Fruit fly (Drosophila melanogaster): ENCODE data around the gene jigr1.

Gene jigr1

DNA sequence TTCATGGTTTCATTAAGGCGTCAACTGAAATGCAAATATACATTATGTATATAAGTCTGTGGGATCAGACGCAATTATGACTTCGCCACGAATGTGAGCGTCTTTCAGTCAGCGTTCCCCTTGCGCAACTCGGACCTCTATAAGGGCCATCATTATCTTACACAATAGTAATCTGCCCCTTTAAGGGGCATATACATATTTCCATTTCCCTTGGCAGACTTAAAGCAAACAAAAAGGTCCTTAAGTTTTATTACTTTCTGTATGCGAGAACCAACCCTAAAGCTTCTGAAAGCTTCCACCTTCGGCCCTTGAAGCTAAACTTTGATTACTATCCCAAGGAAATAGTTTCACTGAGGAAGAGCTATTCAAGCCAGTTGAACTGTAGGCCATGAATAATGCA lies 12.8 kb downstream of the jigr1 start:
- TF ChIP-seq CG17186 (GFP tag; optimal IDR thresholded peaks at IDR 0.05) (no peak), ATbp (GFP tag; optimal IDR thresholded peaks at IDR 0.05) (no peak), abd-A (tag; optimal IDR thresholded peaks at IDR 0.05) (peak; percentile 52), CG17829 (tag; optimal IDR thresholded peaks at IDR 0.05) (no peak), az2 (GFP tag; optimal IDR thresholded peaks at IDR 0.05) (no peak), dysf (GFP tag; IDR thresholded peaks at IDR 0.05) (no peak), Doc3 (GFP tag; IDR thresholded peaks at IDR 0.05; ENCODE audit: partially characterized antibody) (no peak), cad (GFP tag; optimal IDR thresholded peaks at IDR 0.05) (no peak), Pdp1 (GFP tag; optimal IDR thresholded peaks at IDR 0.05) (peak in 1 of 2 experiments; percentile 32), Atf3 (GFP tag; optimal IDR thresholded peaks at IDR 0.05) (no peak), Aef1 (GFP tag; IDR thresholded peaks at IDR 0.05) (no peak), vfl (GFP tag; optimal IDR thresholded peaks at IDR 0.05) (no peak), CG13894 (tag; optimal IDR thresholded peaks at IDR 0.05) (peak; percentile 64), CG5180 (GFP tag; optimal IDR thresholded peaks at IDR 0.05) (no peak), sens (GFP tag) (peak; percentile 58), CG34422 (GFP tag; IDR thresholded peaks at IDR 0.05) (no peak), ci (GFP tag; IDR thresholded peaks at IDR 0.05) (no peak)

DNA sequence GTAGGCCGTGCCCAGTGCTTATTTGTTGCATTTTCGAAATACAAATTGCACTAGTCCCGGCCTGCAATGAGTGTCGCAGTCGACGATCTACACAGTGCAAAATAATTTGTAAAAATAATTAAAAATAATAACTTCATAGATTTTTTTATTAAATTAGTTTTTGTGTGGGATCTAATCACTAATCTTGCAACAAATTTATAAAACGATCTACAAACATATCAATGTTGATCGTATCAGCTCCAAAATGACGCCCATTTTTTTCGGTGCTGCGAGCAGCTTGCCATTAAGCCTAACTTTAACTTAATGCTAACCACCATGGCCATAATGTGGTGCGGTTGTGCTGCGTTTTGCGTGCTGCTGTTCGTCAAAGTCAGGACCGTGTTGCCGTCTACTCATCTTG lies 13.8 kb downstream of the jigr1 start:
- TF ChIP-seq ap (GFP tag; IDR thresholded peaks at IDR 0.05): no peak
- no peak for TF ChIP-seq CG10462 (GFP tag; optimal IDR thresholded peaks at IDR 0.05)
- no peak for TF ChIP-seq CG30403 (GFP tag; optimal IDR thresholded peaks at IDR 0.05)
- no peak for TF ChIP-seq bigmax (GFP tag; optimal IDR thresholded peaks at IDR 0.05)
- peak; percentile 23 for TF ChIP-seq CG4424 (GFP tag; optimal IDR thresholded peaks at IDR 0.05)
- TF ChIP-seq CG18262 (tag; optimal IDR thresholded peaks at IDR 0.05): peak; percentile 22
- TF ChIP-seq CG8281 (tag; optimal IDR thresholded peaks at IDR 0.05): no peak
- TF ChIP-seq Opbp (GFP tag; IDR thresholded peaks at IDR 0.05; ENCODE audit: partially characterized antibody): no peak
- no peak for TF ChIP-seq CG3065 (GFP tag; optimal IDR thresholded peaks at IDR 0.05)
- TF ChIP-seq H2.0 (GFP tag; IDR thresholded peaks at IDR 0.05): no peak
- no peak for TF ChIP-seq rib (GFP tag; IDR thresholded peaks at IDR 0.05)
- TF ChIP-seq CG13287 (GFP tag; IDR thresholded peaks at IDR 0.05; ENCODE audit: partially characterized antibody): no peak
- no peak for TF ChIP-seq CG18764 (GFP tag; optimal IDR thresholded peaks at IDR 0.05)
- no peak for TF ChIP-seq inv (GFP tag; IDR thresholded peaks at IDR 0.05; ENCODE audit: partially characterized antibody)
- no peak for TF ChIP-seq E2f2 (GFP tag; IDR thresholded peaks at IDR 0.05)
- TF ChIP-seq croc (GFP tag; conservative IDR thresholded peaks at IDR 0.05): no peak
- TF ChIP-seq CG9817 (tag; optimal IDR thresholded peaks at IDR 0.05): no peak
- TF ChIP-seq D (optimal IDR thresholded peaks at IDR 0.05): no peak
- TF ChIP-seq D (GFP tag; optimal IDR thresholded peaks at IDR 0.05): no peak
- no peak for TF ChIP-seq CG17802 (tag; optimal IDR thresholded peaks at IDR 0.05)
- TF ChIP-seq Rfx (GFP tag; IDR thresholded peaks at IDR 0.05): no peak
- no peak for TF ChIP-seq CG13775 (GFP tag; optimal IDR thresholded peaks at IDR 0.05)
- no peak for TF ChIP-seq MESR4 (GFP tag; optimal IDR thresholded peaks at IDR 0.05)
- TF ChIP-seq CG16813 (GFP tag; IDR thresholded peaks at IDR 0.05; ENCODE audit: partially characterized antibody): no peak
- no peak for TF ChIP-seq gro (GFP tag; optimal IDR thresholded peaks at IDR 0.05)
- no peak for TF ChIP-seq CG6272 (GFP tag; IDR thresholded peaks at IDR 0.05)
- TF ChIP-seq Dad (GFP tag; optimal IDR thresholded peaks at IDR 0.05): no peak
- no peak for TF ChIP-seq Side (GFP tag; optimal IDR thresholded peaks at IDR 0.05)
- TF ChIP-seq CG11093 (GFP tag; IDR thresholded peaks at IDR 0.05): no peak
- TF ChIP-seq nom (GFP tag; optimal IDR thresholded peaks at IDR 0.05): no peak
- no peak for TF ChIP-seq pum (GFP tag; optimal IDR thresholded peaks at IDR 0.05)
- TF ChIP-seq unpg (GFP tag; optimal IDR thresholded peaks at IDR 0.05): peak; percentile 39
- no peak for TF ChIP-seq CG2875 (GFP tag; optimal IDR thresholded peaks at IDR 0.05)
- TF ChIP-seq CG10565 (GFP tag; optimal IDR thresholded peaks at IDR 0.05): no peak
- no peak for TF ChIP-seq CG1647 (GFP tag; optimal IDR thresholded peaks at IDR 0.05)
